Worm (Caenorhabditis elegans): ENCODE data around the gene rme-4.

rme-4 gene

ce11 chrX:10395668-10396067 is 16.0 kb upstream of the rme-4 start (continued):
- no peak for TF ChIP-seq hlh-30 (tag; optimal IDR thresholded peaks at IDR 0.05; ENCODE audit: insufficient read depth)
- TF ChIP-seq K09A11.1 (tag; optimal IDR thresholded peaks at IDR 0.05; ENCODE audit: insufficient read depth): no peak
- peak; percentile 4 for TF ChIP-seq che-1 (tag; optimal IDR thresholded peaks at IDR 0.05)
- TF ChIP-seq Y22D7AL.16 (tag; optimal IDR thresholded peaks at IDR 0.05): no peak
- no peak for TF ChIP-seq hlh-6 (tag; optimal IDR thresholded peaks at IDR 0.05)
- TF ChIP-seq C08G9.2 (tag; optimal IDR thresholded peaks at IDR 0.05): no peak
- no peak for TF ChIP-seq odd-2 (tag; optimal IDR thresholded peaks at IDR 0.05)
- TF ChIP-seq hlh-13 (GFP tag; optimal IDR thresholded peaks at IDR 0.05): no peak
- no peak for TF ChIP-seq nhr-232 (tag; optimal IDR thresholded peaks at IDR 0.05)
- TF ChIP-seq dve-1 (tag; optimal IDR thresholded peaks at IDR 0.05): no peak
- no peak for TF ChIP-seq sox-4 (tag; optimal IDR thresholded peaks at IDR 0.05)
- peak; percentile 19 for TF ChIP-seq pros-1 (tag; optimal IDR thresholded peaks at IDR 0.05)
- TF ChIP-seq ceh-6 (GFP tag; optimal IDR thresholded peaks at IDR 0.05): no peak
- no peak for TF ChIP-seq ceh-2 (tag; optimal IDR thresholded peaks at IDR 0.05)
- TF ChIP-seq ztf-16 (tag; optimal IDR thresholded peaks at IDR 0.05): no peak
- no peak for TF ChIP-seq ceh-22 (tag; optimal IDR thresholded peaks at IDR 0.05)
- TF ChIP-seq madf-2 (tag; optimal IDR thresholded peaks at IDR 0.05): no peak
- no peak for TF ChIP-seq pax-1 (tag; optimal IDR thresholded peaks at IDR 0.05)
- TF ChIP-seq pqm-1 (tag; optimal IDR thresholded peaks at IDR 0.05): no peak
- TF ChIP-seq ceh-30 (tag; optimal IDR thresholded peaks at IDR 0.05): no peak
- TF ChIP-seq nhr-11 (tag; optimal IDR thresholded peaks at IDR 0.05): no peak
- peak; percentile 55 for TF ChIP-seq ceh-31 (tag; optimal IDR thresholded peaks at IDR 0.05)
- TF ChIP-seq ceh-48 (tag; optimal IDR thresholded peaks at IDR 0.05): no peak
- TF ChIP-seq nfya-1 (tag; optimal IDR thresholded peaks at IDR 0.05): peak; percentile 5
- peak; percentile 40 for TF ChIP-seq unc-42 (tag; optimal IDR thresholded peaks at IDR 0.05)
- peak; percentile 11 for TF ChIP-seq ref-2 (tag; optimal IDR thresholded peaks at IDR 0.05)
- no peak for TF ChIP-seq ahr-1 (tag; optimal IDR thresholded peaks at IDR 0.05)
- TF ChIP-seq ceh-18 (tag; optimal IDR thresholded peaks at IDR 0.05): peak; percentile 23
- peak; percentile 61 for TF ChIP-seq tbx-2 (tag; optimal IDR thresholded peaks at IDR 0.05)
- no peak for TF ChIP-seq lin-11 (tag; optimal IDR thresholded peaks at IDR 0.05)
- peak; percentile 16 for TF ChIP-seq F13H6.1 (tag; optimal IDR thresholded peaks at IDR 0.05)
- TF ChIP-seq syd-9 (tag; optimal IDR thresholded peaks at IDR 0.05): no peak

DNA sequence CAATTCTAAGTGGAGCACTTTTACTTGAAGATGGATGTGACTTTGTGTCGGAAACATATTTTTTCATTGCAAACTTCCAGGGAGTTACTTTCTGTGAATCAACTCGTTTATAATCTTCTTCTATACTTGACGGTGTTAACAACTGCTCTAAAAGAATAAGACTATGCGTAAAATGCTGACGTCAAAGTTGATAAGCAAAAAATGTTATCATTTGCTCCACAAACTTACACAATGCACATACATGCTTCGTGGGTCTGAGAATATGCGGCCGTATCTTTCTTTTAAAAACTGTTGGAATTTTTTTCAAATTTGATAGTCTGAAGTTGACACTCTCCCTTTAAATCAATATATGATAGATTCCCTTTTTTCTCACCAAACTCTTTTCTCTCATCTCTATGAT is 15.5 kb upstream of the rme-4 start:
- no peak for TF ChIP-seq npax-4 (tag; optimal IDR thresholded peaks at IDR 0.05)
- TF ChIP-seq ets-4 (tag; optimal IDR thresholded peaks at IDR 0.05): no peak
- no peak for TF ChIP-seq fkh-6 (tag; optimal IDR thresholded peaks at IDR 0.05)
- TF ChIP-seq elt-2 (tag; optimal IDR thresholded peaks at IDR 0.05): peak; percentile 61
- TF ChIP-seq dve-1 (tag; optimal IDR thresholded peaks at IDR 0.05): no peak
- TF ChIP-seq lin-11 (tag; optimal IDR thresholded peaks at IDR 0.05): no peak
- TF ChIP-seq sdc-2 (tag; optimal IDR thresholded peaks at IDR 0.05): no peak

DNA sequence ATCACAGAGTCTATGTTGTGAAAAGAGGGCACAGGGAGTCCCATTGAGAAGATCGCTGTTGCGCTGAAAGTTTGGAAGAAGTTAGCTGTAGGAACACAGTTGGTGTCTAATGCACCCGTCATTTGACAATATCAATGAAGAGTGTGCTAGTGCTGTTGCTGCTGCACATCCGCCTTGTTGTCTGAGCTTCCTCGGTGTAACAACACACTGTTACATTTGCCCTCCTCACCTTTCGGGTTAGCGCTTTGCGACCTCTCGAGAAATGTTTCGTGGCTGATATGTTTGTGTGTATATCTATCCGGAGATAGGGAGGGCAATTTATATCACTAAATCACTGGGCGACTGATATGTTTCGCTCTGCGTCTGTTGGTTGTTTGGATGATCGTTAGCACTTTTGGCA is 14.6 kb upstream of the rme-4 start:
- TF ChIP-seq ceh-30 (tag; optimal IDR thresholded peaks at IDR 0.05) (no peak), tbx-2 (tag; optimal IDR thresholded peaks at IDR 0.05) (peak; percentile 6), pat-9 (tag; optimal IDR thresholded peaks at IDR 0.05) (peak; percentile 47), npax-4 (tag; optimal IDR thresholded peaks at IDR 0.05) (no peak), ceh-34 (tag; optimal IDR thresholded peaks at IDR 0.05) (peak; percentile 36), tbx-7 (tag; optimal IDR thresholded peaks at IDR 0.05) (no peak), C38D4.7 (GFP tag; optimal IDR thresholded peaks at IDR 0.05) (peak; percentile 30), elt-2 (tag; optimal IDR thresholded peaks at IDR 0.05) (no peak), unc-55 (GFP tag; optimal IDR thresholded peaks at IDR 0.05) (peak; percentile 60), fkh-6 (tag; optimal IDR thresholded peaks at IDR 0.05) (peak; percentile 51), ceh-18 (tag; optimal IDR thresholded peaks at IDR 0.05) (peak; percentile 25), rnt-1 (tag; optimal IDR thresholded peaks at IDR 0.05) (peak; percentile 33)

Data from whole organism, late embryonic.